Worm (Caenorhabditis elegans) whole organism, early embryonic: ENCODE data around the gene enri-1.

Experiments
- B0310.2 ChIP-seq: sonication (generic microtip); optimal IDR thresholded peaks from 2 replicates; lab custom pipeline; 2016; ENCODE audit warnings: mild to moderate bottlenecking, missing genetic modification characterization, missing compliant biosample characterization
- F13C5.2 ChIP-seq: sonication (generic microtip); optimal IDR thresholded peaks from 2 replicates; lab custom pipeline; 2017; ENCODE audit warnings: mild to moderate bottlenecking, missing genetic modification characterization, inconsistent platforms, missing compliant biosample characterization
- aly-1 ChIP-seq: sonication (generic microtip); optimal IDR thresholded peaks from 2 replicates; lab custom pipeline; 2016; ENCODE audit warnings: missing genetic modification characterization, missing compliant biosample characterization
- ama-1 ChIP-seq: fragments of 150-350 bp; optimal IDR thresholded peaks from 2 replicates; lab custom pipeline; 2014
- ceh-13 ChIP-seq: fragments of 200-800 bp; sonication (Bioruptor generic); optimal IDR thresholded peaks from 2 replicates; lab custom pipeline; 2018; ENCODE audit warnings: mild to moderate bottlenecking, missing genetic modification characterization, missing compliant biosample characterization
- ceh-36 ChIP-seq: sonication (generic microtip); optimal IDR thresholded peaks from 2 replicates; lab custom pipeline; 2016; ENCODE audit warnings: missing genetic modification characterization, inconsistent platforms, missing compliant biosample characterization
- ets-7 ChIP-seq: sonication (generic microtip); optimal IDR thresholded peaks from 2 replicates; lab custom pipeline; 2016; ENCODE audit warnings: missing genotype, missing genetic modification characterization, missing compliant biosample characterization
- flt-1 ChIP-seq: fragments of 200-800 bp; sonication (Bioruptor generic); IDR thresholded peaks from 2 replicates; pipeline ENCODE4 v1.3.6; 2022; ENCODE audit warnings: missing genetic modification characterization, missing compliant biosample characterization
- hmbx-1 ChIP-seq: sonication (generic microtip); optimal IDR thresholded peaks from 2 replicates; lab custom pipeline; 2016; ENCODE audit warnings: mild to moderate bottlenecking, missing genetic modification characterization, missing compliant biosample characterization
- hmg-4 ChIP-seq: fragments of 200-800 bp; sonication (Bioruptor generic); optimal IDR thresholded peaks from 2 replicates; lab custom pipeline; 2018; ENCODE audit warnings: mild to moderate bottlenecking, missing genetic modification characterization, missing compliant biosample characterization
- hnd-1 ChIP-seq: sonication (generic microtip); optimal IDR thresholded peaks from 2 replicates; lab custom pipeline; 2016; ENCODE audit warnings: missing genetic modification characterization, missing compliant biosample characterization
- pes-1 ChIP-seq: fragments of 200-800 bp; sonication (Bioruptor generic); IDR thresholded peaks from 2 replicates; pipeline ENCODE4 v1.3.6; 2022; ENCODE audit warnings: missing genetic modification reagents, missing genetic modification characterization, missing compliant biosample characterization
- scrt-1 ChIP-seq: fragments of 200-800 bp; sonication (Bioruptor generic); IDR thresholded peaks from 2 replicates; pipeline ENCODE4 v1.3.6; 2022; ENCODE audit warnings: missing genetic modification characterization, missing compliant biosample characterization
- sea-1 ChIP-seq: fragments of 200-800 bp; sonication (Bioruptor generic); conservative IDR thresholded peaks from 2 replicates; pipeline ENCODE4 v1.3.6; 2022; ENCODE audit warnings: missing genetic modification characterization, missing compliant biosample characterization
- tbx-11 ChIP-seq: fragments of 200-800 bp; sonication (Bioruptor generic); IDR thresholded peaks from 2 replicates; pipeline ENCODE4 v1.3.6; 2022; ENCODE audit warnings: missing genetic modification characterization, missing compliant biosample characterization
- tbx-37 ChIP-seq: fragments of 200-800 bp; sonication (Bioruptor generic); conservative IDR thresholded peaks from 2 replicates; pipeline ENCODE4 v1.3.6; 2022; ENCODE audit warnings: missing genetic modification reagents, missing genetic modification characterization, missing compliant biosample characterization
- tra-4 ChIP-seq: sonication (generic microtip); optimal IDR thresholded peaks from 2 replicates; lab custom pipeline; 2017; ENCODE audit warnings: missing genetic modification characterization, missing compliant biosample characterization

enri-1 gene

ce11 chrII:2356795-2357194, 15.4 kb upstream of the enri-1 start, which contains the start of gene F43C11.1:
Gene F43C11.1, plus strand, starts transcription at chrII:2357095.
- TF ChIP-seq scrt-1 (GFP tag; lab: Robert Waterston, UW) (no peak), aly-1 (tag; lab: Kevin White, UChicago) (no peak), tbx-11 (GFP tag; lab: Robert Waterston, UW) (no peak), pes-1 (no peak), flt-1 (GFP tag; lab: Robert Waterston, UW) (no peak), ets-7 (tag; lab: Kevin White, UChicago) (no peak)

- TF ChIP-seq flt-1 (GFP tag; lab: Robert Waterston, UW), result no peak
- TF ChIP-seq hmbx-1 (tag; lab: Kevin White, UChicago), result no peak
- no peak for TF ChIP-seq ceh-13 (GFP tag; lab: Kevin White, UChicago)
- TF ChIP-seq ceh-36 (tag; lab: Kevin White, UChicago), result no peak
- TF ChIP-seq tbx-37 (GFP tag; lab: Robert Waterston, UW), result no peak
- TF ChIP-seq ama-1 (lab: Kevin White, UChicago), result no peak
- TF ChIP-seq scrt-1 (GFP tag; lab: Robert Waterston, UW), result no peak
- no peak for TF ChIP-seq tbx-11 (GFP tag; lab: Robert Waterston, UW)
- TF ChIP-seq pes-1, result no peak
- no peak for TF ChIP-seq aly-1 (tag; lab: Kevin White, UChicago)
- no peak for TF ChIP-seq hmg-4 (GFP tag; lab: Kevin White, UChicago)
- no peak for TF ChIP-seq sea-1 (GFP tag; lab: Robert Waterston, UW)
- TF ChIP-seq tra-4, result no peak
Observed at ce11 chrII:2354476-2354875, 13.1 kb upstream of the enri-1 start, which contains the start of gene F43C11.2. Gene F43C11.2, plus strand, starts transcription at chrII:2354776.

ce11 chrII:2353012-2353411, 11.6 kb upstream of the enri-1 start, which contains the start of gene F43C11.3:
Gene F43C11.3, plus strand, starts transcription at chrII:2353312.
- TF ChIP-seq flt-1 (GFP tag; lab: Robert Waterston, UW) (no peak), sea-1 (GFP tag; lab: Robert Waterston, UW) (no peak), hmg-4 (GFP tag; lab: Kevin White, UChicago) (no peak), ets-7 (tag; lab: Kevin White, UChicago) (no peak)

- no peak for TF ChIP-seq scrt-1 (GFP tag; lab: Robert Waterston, UW)
- no peak for TF ChIP-seq aly-1 (tag; lab: Kevin White, UChicago)
- TF ChIP-seq flt-1 (GFP tag; lab: Robert Waterston, UW), result no peak
- TF ChIP-seq ceh-36 (tag; lab: Kevin White, UChicago), result no peak
- no peak for TF ChIP-seq hmbx-1 (tag; lab: Kevin White, UChicago)
- TF ChIP-seq tbx-11 (GFP tag; lab: Robert Waterston, UW), result no peak
- no peak for TF ChIP-seq sea-1 (GFP tag; lab: Robert Waterston, UW)
- TF ChIP-seq ets-7 (tag; lab: Kevin White, UChicago), result no peak
- no peak for TF ChIP-seq ceh-13 (GFP tag; lab: Kevin White, UChicago)
- no peak for TF ChIP-seq pes-1
- no peak for TF ChIP-seq tbx-37 (GFP tag; lab: Robert Waterston, UW)
- no peak for TF ChIP-seq F13C5.2 (tag; lab: Kevin White, UChicago)
- no peak for TF ChIP-seq B0310.2 (tag; lab: Kevin White, UChicago)
- no peak for TF ChIP-seq hmg-4 (GFP tag; lab: Kevin White, UChicago)
- no peak for TF ChIP-seq ama-1 (lab: Kevin White, UChicago)
Observed at ce11 chrII:2352546-2352945, 11.1 kb upstream of the enri-1 start, which contains the start of gene F43C11.10. Gene F43C11.10, minus strand, starts transcription at chrII:2352646.

ce11 chrII:2346672-2347071, 5.3 kb upstream of the enri-1 start, which contains the start of gene F43C11.4:
Gene F43C11.4, plus strand, starts transcription at chrII:2346972.
- TF ChIP-seq F13C5.2 (tag; lab: Kevin White, UChicago) (no peak), ceh-36 (tag; lab: Kevin White, UChicago) (no peak), flt-1 (GFP tag; lab: Robert Waterston, UW) (no peak), tra-4 (no peak), aly-1 (tag; lab: Kevin White, UChicago) (no peak), tbx-37 (GFP tag; lab: Robert Waterston, UW) (no peak), hmbx-1 (tag; lab: Kevin White, UChicago) (no peak), hnd-1 (tag; lab: Kevin White, UChicago) (no peak), B0310.2 (tag; lab: Kevin White, UChicago) (no peak), ama-1 (lab: Kevin White, UChicago) (no peak), ceh-13 (GFP tag; lab: Kevin White, UChicago) (no peak), tbx-11 (GFP tag; lab: Robert Waterston, UW) (no peak)

- TF ChIP-seq B0310.2 (tag; lab: Kevin White, UChicago) (no peak), flt-1 (GFP tag; lab: Robert Waterston, UW) (no peak), aly-1 (tag; lab: Kevin White, UChicago) (no peak), hmbx-1 (tag; lab: Kevin White, UChicago) (no peak), hmg-4 (GFP tag; lab: Kevin White, UChicago) (no peak), F13C5.2 (tag; lab: Kevin White, UChicago) (no peak)
Observed at ce11 chrII:2342004-2342479, 627 bp upstream of the enri-1 start, which contains the start of gene F43C11.6. Gene F43C11.6, plus strand, starts transcription at chrII:2342429.

ce11 chrII:2340974-2341373, 441 bp downstream of the enri-1 start:
- no peak for TF ChIP-seq B0310.2 (tag; lab: Kevin White, UChicago)
- TF ChIP-seq hnd-1 (tag; lab: Kevin White, UChicago), result no peak
- TF ChIP-seq ama-1 (lab: Kevin White, UChicago), result no peak
- no peak for TF ChIP-seq flt-1 (GFP tag; lab: Robert Waterston, UW)
- TF ChIP-seq pes-1, result no peak
- peak; percentile 15 for TF ChIP-seq F13C5.2 (tag; lab: Kevin White, UChicago)
- TF ChIP-seq ets-7 (tag; lab: Kevin White, UChicago), result no peak
